Worm (Caenorhabditis elegans): Measurements from ENCODE around the gene C39F7.1.

The C39F7.1 gene

ce11 chrV:1270611-1271010, 10.5 kb downstream of the C39F7.1 start, which contains the start of gene Y75B7B.1:
Gene Y75B7B.1 (plus strand): TSS chrV:1270911.
- TF ChIP-seq klf-2 (GFP tag; conservative IDR thresholded peaks at IDR 0.05), result no peak
- TF ChIP-seq cog-1 (tag; optimal IDR thresholded peaks at IDR 0.05), result no peak
- no peak for TF ChIP-seq flt-1 (GFP tag; IDR thresholded peaks at IDR 0.05)

ce11 chrV:1275924-1276323, 15.8 kb downstream of the C39F7.1 start, which contains the start of gene Y75B7B.2:
Gene Y75B7B.2 (minus strand): TSS chrV:1276024.
- no peak for TF ChIP-seq klf-2 (GFP tag; conservative IDR thresholded peaks at IDR 0.05)
- TF ChIP-seq flt-1 (GFP tag; IDR thresholded peaks at IDR 0.05), result no peak
- TF ChIP-seq ref-1 (GFP tag; conservative IDR thresholded peaks at IDR 0.05), result no peak
- no peak for TF ChIP-seq cog-1 (tag; optimal IDR thresholded peaks at IDR 0.05)
- TF ChIP-seq tab-1 (GFP tag; IDR thresholded peaks at IDR 0.05), result no peak
- no peak for TF ChIP-seq T22C8.4 (GFP tag; IDR thresholded peaks at IDR 0.05)
- no peak for TF ChIP-seq ztf-23 (GFP tag; IDR thresholded peaks at IDR 0.05)
- TF ChIP-seq med-1 (GFP tag; optimal IDR thresholded peaks at IDR 0.05; ENCODE audit: insufficient read depth), result no peak
- TF ChIP-seq ztf-29 (GFP tag; IDR thresholded peaks at IDR 0.05), result no peak

ce11 chrV:1277926-1278325, 17.8 kb downstream of the C39F7.1 start:
- TF ChIP-seq cog-1 (tag; optimal IDR thresholded peaks at IDR 0.05) (no peak), tab-1 (GFP tag; IDR thresholded peaks at IDR 0.05) (no peak), T22C8.4 (GFP tag; IDR thresholded peaks at IDR 0.05) (no peak), ztf-29 (GFP tag; IDR thresholded peaks at IDR 0.05) (no peak), klf-2 (GFP tag; conservative IDR thresholded peaks at IDR 0.05) (no peak), flt-1 (GFP tag; IDR thresholded peaks at IDR 0.05) (no peak), ztf-23 (GFP tag; IDR thresholded peaks at IDR 0.05) (no peak), med-1 (GFP tag; optimal IDR thresholded peaks at IDR 0.05; ENCODE audit: insufficient read depth) (no peak), ref-1 (GFP tag; conservative IDR thresholded peaks at IDR 0.05) (no peak)

- no peak for TF ChIP-seq klf-2 (GFP tag; conservative IDR thresholded peaks at IDR 0.05)
- TF ChIP-seq ztf-29 (GFP tag; IDR thresholded peaks at IDR 0.05), result no peak
- TF ChIP-seq tab-1 (GFP tag; IDR thresholded peaks at IDR 0.05), result no peak
- TF ChIP-seq T22C8.4 (GFP tag; IDR thresholded peaks at IDR 0.05), result no peak
- TF ChIP-seq med-1 (GFP tag; optimal IDR thresholded peaks at IDR 0.05; ENCODE audit: insufficient read depth), result no peak
- no peak for TF ChIP-seq ztf-23 (GFP tag; IDR thresholded peaks at IDR 0.05)
- TF ChIP-seq cog-1 (tag; optimal IDR thresholded peaks at IDR 0.05), result no peak
- TF ChIP-seq flt-1 (GFP tag; IDR thresholded peaks at IDR 0.05), result no peak
- no peak for TF ChIP-seq ref-1 (GFP tag; conservative IDR thresholded peaks at IDR 0.05)
Observed at ce11 chrV:1278529-1278928, 18.4 kb downstream of the C39F7.1 start.

- TF ChIP-seq T22C8.4 (GFP tag; IDR thresholded peaks at IDR 0.05) (no peak), klf-2 (GFP tag; conservative IDR thresholded peaks at IDR 0.05) (no peak), ztf-23 (GFP tag; IDR thresholded peaks at IDR 0.05) (no peak), flt-1 (GFP tag; IDR thresholded peaks at IDR 0.05) (no peak), ref-1 (GFP tag; conservative IDR thresholded peaks at IDR 0.05) (no peak)
Observed at ce11 chrV:1285657-1286123, 25.5 kb downstream of the C39F7.1 start, which contains the start of gene tank-1. Gene tank-1 (minus strand): TSS chrV:1285707.

- TF ChIP-seq ztf-23 (GFP tag; IDR thresholded peaks at IDR 0.05) (no peak), ztf-29 (GFP tag; IDR thresholded peaks at IDR 0.05) (no peak), med-1 (GFP tag; optimal IDR thresholded peaks at IDR 0.05; ENCODE audit: insufficient read depth) (no peak), tab-1 (GFP tag; IDR thresholded peaks at IDR 0.05) (no peak), cog-1 (tag; optimal IDR thresholded peaks at IDR 0.05) (no peak), flt-1 (GFP tag; IDR thresholded peaks at IDR 0.05) (no peak), ref-1 (GFP tag; conservative IDR thresholded peaks at IDR 0.05) (no peak), T22C8.4 (GFP tag; IDR thresholded peaks at IDR 0.05) (no peak), klf-2 (GFP tag; conservative IDR thresholded peaks at IDR 0.05) (no peak)
Observed at ce11 chrV:1287276-1287675, 27.1 kb downstream of the C39F7.1 start.

- TF ChIP-seq cog-1 (tag; optimal IDR thresholded peaks at IDR 0.05) (no peak), ztf-29 (GFP tag; IDR thresholded peaks at IDR 0.05) (no peak), tab-1 (GFP tag; IDR thresholded peaks at IDR 0.05) (no peak), ref-1 (GFP tag; conservative IDR thresholded peaks at IDR 0.05) (no peak), T22C8.4 (GFP tag; IDR thresholded peaks at IDR 0.05) (no peak), ztf-23 (GFP tag; IDR thresholded peaks at IDR 0.05) (no peak), klf-2 (GFP tag; conservative IDR thresholded peaks at IDR 0.05) (no peak), flt-1 (GFP tag; IDR thresholded peaks at IDR 0.05) (no peak), med-1 (GFP tag; optimal IDR thresholded peaks at IDR 0.05; ENCODE audit: insufficient read depth) (no peak)
Observed at ce11 chrV:1299232-1299631, 39.1 kb downstream of the C39F7.1 start, which contains the start of gene egl-2. Gene egl-2 (minus strand): TSS chrV:1299332.

ce11 chrV:1302090-1302489, 41.9 kb downstream of the C39F7.1 start:
- TF ChIP-seq ztf-29 (GFP tag; IDR thresholded peaks at IDR 0.05) (no peak), ztf-23 (GFP tag; IDR thresholded peaks at IDR 0.05) (no peak), cog-1 (tag; optimal IDR thresholded peaks at IDR 0.05) (no peak), ref-1 (GFP tag; conservative IDR thresholded peaks at IDR 0.05) (no peak)

- TF ChIP-seq ztf-29 (GFP tag; IDR thresholded peaks at IDR 0.05) (peak; percentile 60; the same call in 1 of the 2 replicates), tab-1 (GFP tag; IDR thresholded peaks at IDR 0.05) (no peak)
Observed at ce11 chrV:1305846-1306245, 45.7 kb downstream of the C39F7.1 start.

- TF ChIP-seq tab-1 (GFP tag; IDR thresholded peaks at IDR 0.05), result no peak
- no peak for TF ChIP-seq cog-1 (tag; optimal IDR thresholded peaks at IDR 0.05)
- TF ChIP-seq klf-2 (GFP tag; conservative IDR thresholded peaks at IDR 0.05), result no peak
- TF ChIP-seq T22C8.4 (GFP tag; IDR thresholded peaks at IDR 0.05), result no peak
- no peak for TF ChIP-seq med-1 (GFP tag; optimal IDR thresholded peaks at IDR 0.05; ENCODE audit: insufficient read depth)
- TF ChIP-seq ztf-23 (GFP tag; IDR thresholded peaks at IDR 0.05), result no peak
- TF ChIP-seq ztf-29 (GFP tag; IDR thresholded peaks at IDR 0.05), result no peak
Observed at ce11 chrV:1307730-1308129, 47.6 kb downstream of the C39F7.1 start.
